ENCODE assay signal across 1 fruit fly cellular context in the genomic region with DNA sequence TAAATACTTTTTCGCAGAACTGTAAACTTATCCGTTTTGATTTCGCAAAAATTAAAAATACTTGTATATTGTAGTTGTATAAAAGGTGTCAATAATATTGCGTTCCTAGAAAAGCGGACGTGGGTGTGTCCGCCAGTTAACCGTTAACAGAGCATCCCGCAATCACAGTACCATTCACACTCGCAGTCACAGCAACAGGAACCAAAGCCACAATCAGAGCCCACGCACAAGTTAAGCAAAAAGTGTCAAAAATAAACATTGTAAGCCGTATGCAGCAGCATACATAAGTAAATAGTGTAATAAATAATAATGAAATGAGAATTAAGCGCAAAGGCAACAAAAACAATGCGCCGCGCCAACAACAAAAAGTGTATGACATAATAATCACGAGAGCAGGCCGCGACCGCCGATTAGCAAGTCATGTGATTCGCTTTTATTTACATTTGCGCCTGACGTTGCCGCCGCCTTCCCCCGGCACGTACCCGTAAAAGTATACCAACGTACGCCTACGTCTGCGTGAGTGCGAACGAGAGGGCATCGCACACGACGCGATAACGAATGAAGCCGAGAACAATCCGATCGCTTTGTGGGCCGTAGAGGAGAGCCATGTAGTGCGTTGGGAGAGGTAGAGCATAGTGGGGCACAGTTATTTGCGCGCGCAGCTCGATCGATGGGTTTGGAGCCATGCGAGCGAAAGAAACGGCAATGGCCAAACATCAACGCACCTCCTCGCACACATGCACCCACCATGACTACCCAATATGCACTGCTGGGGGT.
TF ChIP-seq lines count a peak whose summit lies in the region.

No protein-coding gene starts in this region.

TF ChIP-seq in whole organism, embryonic, 481 proteins besides CTCF, POLR2A, EP300 and RAD21 (continued from another document and continues in another):
- peak; percentile 14 for TF ChIP-seq CG9797 (GFP tag; optimal IDR thresholded peaks at IDR 0.05; lab: Kevin White, UChicago)
- peak; percentile 34 for TF ChIP-seq lbe (GFP tag; optimal IDR thresholded peaks at IDR 0.05; lab: Kevin White, UChicago)
- TF ChIP-seq CG3726 (GFP tag; IDR thresholded peaks at IDR 0.05; lab: Robert Waterston, UW) = no peak
- TF ChIP-seq dysf (GFP tag; IDR thresholded peaks at IDR 0.05; lab: Robert Waterston, UW) = peak; percentile 30; the same call in 1 of the 3 replicates
- peak; percentile 65; the same call in 1 of the 3 replicates for TF ChIP-seq Dbx (GFP tag; IDR thresholded peaks at IDR 0.05; lab: Robert Waterston, UW)
- no peak for TF ChIP-seq CG14667 (GFP tag; IDR thresholded peaks at IDR 0.05; lab: Robert Waterston, UW)
- peak; percentile 28; the same call in 1 of the 2 replicates for TF ChIP-seq HLH3B (GFP tag; IDR thresholded peaks at IDR 0.05; lab: Robert Waterston, UW)
- no peak for TF ChIP-seq eyg (GFP tag; optimal IDR thresholded peaks at IDR 0.05; lab: Kevin White, UChicago)
- TF ChIP-seq Trl (optimal IDR thresholded peaks at IDR 0.05; lab: Kevin White, UChicago) = peak; percentile 43 to 54
- TF ChIP-seq Trl (GFP tag; optimal IDR thresholded peaks at IDR 0.05; lab: Kevin White, UChicago) = no peak
- no peak for TF ChIP-seq CG8765 (GFP tag; IDR thresholded peaks at IDR 0.05; lab: Robert Waterston, UW)
- peak; percentile 24 for TF ChIP-seq CG18476 (GFP tag; optimal IDR thresholded peaks at IDR 0.05; lab: Kevin White, UChicago)
- TF ChIP-seq CG5180 (GFP tag; optimal IDR thresholded peaks at IDR 0.05; lab: Kevin White, UChicago) = peak; percentile 63
- no peak for TF ChIP-seq Oaz (GFP tag; IDR thresholded peaks at IDR 0.05; lab: Robert Waterston, UW)
- peak; percentile 87 for TF ChIP-seq Med (GFP tag; lab: Kevin White, UChicago)
- TF ChIP-seq run (tag; optimal IDR thresholded peaks at IDR 0.05; lab: Kevin White, UChicago) = peak; percentile 32
- peak; percentile 25 for TF ChIP-seq bcd (GFP tag; optimal IDR thresholded peaks at IDR 0.05; lab: Kevin White, UChicago)
- peak; percentile 37; the same call in 1 of the 2 replicates for TF ChIP-seq Ada2b (GFP tag; IDR thresholded peaks at IDR 0.05; lab: Robert Waterston, UW)
- peak; percentile 42; the same call in 1 of the 2 replicates for TF ChIP-seq CG11247 (GFP tag; IDR thresholded peaks at IDR 0.05; lab: Robert Waterston, UW)
- 0 out of 2 replicates have a peak, but pooled peaks have one; percentile 29 for TF ChIP-seq inv (GFP tag; IDR thresholded peaks at IDR 0.05; lab: Robert Waterston, UW; ENCODE audit: partially characterized antibody)
- TF ChIP-seq CG17359 (tag; optimal IDR thresholded peaks at IDR 0.05; lab: Kevin White, UChicago) = peak; percentile 46
- TF ChIP-seq CG4730 (GFP tag; IDR thresholded peaks at IDR 0.05; lab: Robert Waterston, UW) = peak; percentile 23; the same call in 1 of the 2 replicates
- TF ChIP-seq CG12942 (GFP tag; optimal IDR thresholded peaks at IDR 0.05; lab: Kevin White, UChicago) = peak; percentile 1
- TF ChIP-seq ase (GFP tag; IDR thresholded peaks at IDR 0.05; lab: Robert Waterston, UW) = no peak
- TF ChIP-seq seq (GFP tag; IDR thresholded peaks at IDR 0.05; lab: Robert Waterston, UW) = peak; percentile 23; the same call in 1 of the 2 replicates
- TF ChIP-seq Xrp1 (GFP tag; IDR thresholded peaks at IDR 0.05; lab: Robert Waterston, UW) = peak; percentile 13; the same call in 1 of the 2 replicates
- TF ChIP-seq CG6175 (GFP tag; IDR thresholded peaks at IDR 0.05; lab: Robert Waterston, UW) = peak; percentile 92
- TF ChIP-seq fd96Cb (tag; optimal IDR thresholded peaks at IDR 0.05; lab: Kevin White, UChicago) = peak; percentile 16
- TF ChIP-seq Usf (GFP tag; optimal IDR thresholded peaks at IDR 0.05; lab: Kevin White, UChicago) = no peak
- peak; percentile 31 for TF ChIP-seq zfh2 (GFP tag; optimal IDR thresholded peaks at IDR 0.05; lab: Kevin White, UChicago)
- TF ChIP-seq CG15479 (GFP tag; optimal IDR thresholded peaks at IDR 0.05; lab: Kevin White, UChicago) = peak; percentile 64
- peak; percentile 20 for TF ChIP-seq phol (tag; optimal IDR thresholded peaks at IDR 0.05; lab: Kevin White, UChicago)
- TF ChIP-seq prd (optimal IDR thresholded peaks at IDR 0.05; lab: Kevin White, UChicago) = no peak
- TF ChIP-seq prd (GFP tag; IDR thresholded peaks at IDR 0.05; lab: Robert Waterston, UW) = peak; percentile 39; the same call in 1 of the 3 replicates
- TF ChIP-seq CG13287 (GFP tag; IDR thresholded peaks at IDR 0.05; lab: Robert Waterston, UW; ENCODE audit: partially characterized antibody) = peak; percentile 64
- no peak for TF ChIP-seq CG10431 (GFP tag; optimal IDR thresholded peaks at IDR 0.05; lab: Kevin White, UChicago)
- peak; percentile 50; the same call in 2 of the 3 replicates for TF ChIP-seq CG11695 (GFP tag; IDR thresholded peaks at IDR 0.05; lab: Robert Waterston, UW)
- no peak for TF ChIP-seq Spps (tag; optimal IDR thresholded peaks at IDR 0.05; lab: Kevin White, UChicago)
- TF ChIP-seq CG7357 (GFP tag; IDR thresholded peaks at IDR 0.05; lab: Robert Waterston, UW) = no peak
- TF ChIP-seq CG13296 (GFP tag; optimal IDR thresholded peaks at IDR 0.05; lab: Kevin White, UChicago) = peak; percentile 62
- TF ChIP-seq cg (GFP tag; optimal IDR thresholded peaks at IDR 0.05; lab: Kevin White, UChicago) = peak; percentile 60
- no peak for TF ChIP-seq bigmax (GFP tag; optimal IDR thresholded peaks at IDR 0.05; lab: Kevin White, UChicago)
- TF ChIP-seq H2.0 (GFP tag; IDR thresholded peaks at IDR 0.05; lab: Robert Waterston, UW) = peak; percentile 16; the same call in 1 of the 2 replicates
- peak; percentile 51 for TF ChIP-seq zfh1 (GFP tag; IDR thresholded peaks at IDR 0.05; lab: Robert Waterston, UW)
- no peak for TF ChIP-seq eve (GFP tag; optimal IDR thresholded peaks at IDR 0.05; lab: Kevin White, UChicago)
- TF ChIP-seq klu (GFP tag; IDR thresholded peaks at IDR 0.05; lab: Robert Waterston, UW) = peak; percentile 58; the same call in 1 of the 2 replicates
- no peak for TF ChIP-seq CG12104 (GFP tag; optimal IDR thresholded peaks at IDR 0.05; lab: Kevin White, UChicago)
- peak in 1 of 2 experiments; percentile 68 for TF ChIP-seq Hr51 (GFP tag; optimal IDR thresholded peaks at IDR 0.05; lab: Kevin White, UChicago)
- peak; percentile 39 for TF ChIP-seq CG8290 (GFP tag; optimal IDR thresholded peaks at IDR 0.05; lab: Kevin White, UChicago)
- TF ChIP-seq CG8290 (tag; optimal IDR thresholded peaks at IDR 0.05; lab: Kevin White, UChicago) = peak; percentile 10 to 87
- TF ChIP-seq hkb (optimal IDR thresholded peaks at IDR 0.05; lab: Kevin White, UChicago) = no peak
- TF ChIP-seq hkb (GFP tag; IDR thresholded peaks at IDR 0.05; lab: Robert Waterston, UW) = 0 out of 2 replicates have a peak, but pooled peaks have one; percentile 31
- peak; percentile 15 for TF ChIP-seq shn (GFP tag; optimal IDR thresholded peaks at IDR 0.05; lab: Kevin White, UChicago)
- peak; percentile 75 for TF ChIP-seq CrebB (tag; optimal IDR thresholded peaks at IDR 0.05; lab: Kevin White, UChicago)
- no peak for TF ChIP-seq CG9437 (GFP tag; optimal IDR thresholded peaks at IDR 0.05; lab: Kevin White, UChicago)
- TF ChIP-seq CG4328 (GFP tag; optimal IDR thresholded peaks at IDR 0.05; lab: Kevin White, UChicago) = peak; percentile 31
- no peak for TF ChIP-seq chif (GFP tag; optimal IDR thresholded peaks at IDR 0.05; lab: Kevin White, UChicago)
- peak; percentile 87 for TF ChIP-seq kni (GFP tag; optimal IDR thresholded peaks at IDR 0.05; lab: Kevin White, UChicago)
- TF ChIP-seq CG34422 (GFP tag; IDR thresholded peaks at IDR 0.05; lab: Robert Waterston, UW) = peak; percentile 71; the same call in 1 of the 3 replicates
- peak; percentile 92 for TF ChIP-seq Adf1 (GFP tag; IDR thresholded peaks at IDR 0.05; lab: Robert Waterston, UW)
- TF ChIP-seq CG10462 (GFP tag; optimal IDR thresholded peaks at IDR 0.05; lab: Kevin White, UChicago) = peak; percentile 22
- no peak for TF ChIP-seq ac (GFP tag; optimal IDR thresholded peaks at IDR 0.05; lab: Kevin White, UChicago)
- peak; percentile 0 for TF ChIP-seq CG18262 (tag; optimal IDR thresholded peaks at IDR 0.05; lab: Kevin White, UChicago)
- peak; percentile 72 for TF ChIP-seq HmgD (GFP tag; optimal IDR thresholded peaks at IDR 0.05; lab: Kevin White, UChicago)
- TF ChIP-seq Nf-YB (GFP tag; optimal IDR thresholded peaks at IDR 0.05; lab: Kevin White, UChicago) = peak; percentile 46
- peak; percentile 46 for TF ChIP-seq D19B (GFP tag; optimal IDR thresholded peaks at IDR 0.05; lab: Kevin White, UChicago)
- TF ChIP-seq CG12299 (tag; optimal IDR thresholded peaks at IDR 0.05; lab: Kevin White, UChicago) = peak; percentile 35
- TF ChIP-seq pho (GFP tag; optimal IDR thresholded peaks at IDR 0.05; lab: Kevin White, UChicago) = peak; percentile 26
- TF ChIP-seq CG34376 (GFP tag; optimal IDR thresholded peaks at IDR 0.05; lab: Kevin White, UChicago) = peak; percentile 95
- peak; percentile 33 for TF ChIP-seq onecut (GFP tag; IDR thresholded peaks at IDR 0.05; lab: Robert Waterston, UW)
- TF ChIP-seq tgo (GFP tag; IDR thresholded peaks at IDR 0.05; lab: Robert Waterston, UW) = peak; percentile 29; the same call in 2 of the 3 replicates
- no peak for TF ChIP-seq corto (GFP tag; optimal IDR thresholded peaks at IDR 0.05; lab: Kevin White, UChicago)
- no peak for TF ChIP-seq pan (optimal IDR thresholded peaks at IDR 0.05; lab: Kevin White, UChicago)
- peak in 1 of 2 experiments; percentile 25 for TF ChIP-seq pan (GFP tag; optimal IDR thresholded peaks at IDR 0.05 in 1 of 2, IDR thresholded peaks at IDR 0.05 in 1 of 2)
- peak; percentile 22 for TF ChIP-seq CG9817 (tag; optimal IDR thresholded peaks at IDR 0.05; lab: Kevin White, UChicago)
- TF ChIP-seq fd64A (GFP tag; optimal IDR thresholded peaks at IDR 0.05; lab: Kevin White, UChicago) = peak; percentile 43
- TF ChIP-seq CG13894 (tag; optimal IDR thresholded peaks at IDR 0.05; lab: Kevin White, UChicago) = peak; percentile 87
- peak; percentile 51; the same call in 1 of the 3 replicates for TF ChIP-seq CG34224 (GFP tag; IDR thresholded peaks at IDR 0.05; lab: Robert Waterston, UW; ENCODE audit: partially characterized antibody)
- 0 out of 2 replicates have a peak, but pooled peaks have one; percentile 33 for TF ChIP-seq gsb (GFP tag; IDR thresholded peaks at IDR 0.05; lab: Robert Waterston, UW)
- TF ChIP-seq salm (tag; optimal IDR thresholded peaks at IDR 0.05; lab: Kevin White, UChicago) = peak; percentile 19
- TF ChIP-seq PHDP (tag; optimal IDR thresholded peaks at IDR 0.05; lab: Kevin White, UChicago) = peak; percentile 33
- TF ChIP-seq CG1832 (GFP tag; optimal IDR thresholded peaks at IDR 0.05; lab: Kevin White, UChicago) = peak; percentile 88
- TF ChIP-seq CG9932 (GFP tag; IDR thresholded peaks at IDR 0.05; lab: Robert Waterston, UW) = peak; percentile 31
- peak; percentile 41 for TF ChIP-seq Sox100B (GFP tag; optimal IDR thresholded peaks at IDR 0.05; lab: Kevin White, UChicago)
- peak; percentile 89 for TF ChIP-seq GATAe (GFP tag; conservative IDR thresholded peaks at IDR 0.05; lab: Robert Waterston, UW)
- peak; percentile 19 for TF ChIP-seq CG12155 (GFP tag; optimal IDR thresholded peaks at IDR 0.05; lab: Kevin White, UChicago)
- peak; percentile 37 for TF ChIP-seq CG13424 (tag; optimal IDR thresholded peaks at IDR 0.05; lab: Kevin White, UChicago)
- peak; percentile 60 for TF ChIP-seq CG7839 (tag; optimal IDR thresholded peaks at IDR 0.05; lab: Kevin White, UChicago)
- TF ChIP-seq CG2199 (GFP tag; IDR thresholded peaks at IDR 0.05; lab: Robert Waterston, UW) = peak; percentile 72; the same call in 1 of the 3 replicates
- TF ChIP-seq Jarid2 (GFP tag; optimal IDR thresholded peaks at IDR 0.05; lab: Kevin White, UChicago) = peak; percentile 25
- peak; percentile 64 for TF ChIP-seq Nf-YC (tag; optimal IDR thresholded peaks at IDR 0.05; lab: Kevin White, UChicago)
- TF ChIP-seq CG11085 (GFP tag; IDR thresholded peaks at IDR 0.05; lab: Robert Waterston, UW) = 0 out of 2 replicates have a peak, but pooled peaks have one; percentile 8
- no peak for TF ChIP-seq ap (GFP tag; IDR thresholded peaks at IDR 0.05; lab: Robert Waterston, UW)
- TF ChIP-seq HLH54F (GFP tag; optimal IDR thresholded peaks at IDR 0.05; lab: Kevin White, UChicago) = peak; percentile 54
- 0 out of 4 replicates have a peak, but pooled peaks have one; percentile 31 for TF ChIP-seq Dll (GFP tag; IDR thresholded peaks at IDR 0.05; lab: Robert Waterston, UW; ENCODE audit: partially characterized antibody)
- peak; percentile 58 for TF ChIP-seq ATbp (GFP tag; optimal IDR thresholded peaks at IDR 0.05; lab: Kevin White, UChicago)
- TF ChIP-seq CG14014 (GFP tag; IDR thresholded peaks at IDR 0.05; lab: Robert Waterston, UW) = peak; percentile 14; the same call in 1 of the 2 replicates
- TF ChIP-seq amos (GFP tag; IDR thresholded peaks at IDR 0.05; lab: Robert Waterston, UW; ENCODE audit: partially characterized antibody) = peak; percentile 31; the same call in 1 of the 2 replicates
- TF ChIP-seq aop (GFP tag; IDR thresholded peaks at IDR 0.05; lab: Robert Waterston, UW) = no peak
- TF ChIP-seq CG17361 (GFP tag; IDR thresholded peaks at IDR 0.05; lab: Robert Waterston, UW) = peak; percentile 27; the same call in 1 of the 3 replicates
- TF ChIP-seq scrt (GFP tag; optimal IDR thresholded peaks at IDR 0.05; lab: Kevin White, UChicago) = peak; percentile 50
- peak; percentile 39 for TF ChIP-seq CG2678 (tag; optimal IDR thresholded peaks at IDR 0.05; lab: Kevin White, UChicago)
- no peak for TF ChIP-seq Elba2 (GFP tag; optimal IDR thresholded peaks at IDR 0.05; lab: Kevin White, UChicago)
- peak; percentile 27 for TF ChIP-seq NfI (GFP tag; optimal IDR thresholded peaks at IDR 0.05; lab: Kevin White, UChicago)
- peak; percentile 49 for TF ChIP-seq gro (GFP tag; optimal IDR thresholded peaks at IDR 0.05; lab: Kevin White, UChicago)
- no peak for TF ChIP-seq Lhr (GFP tag; optimal IDR thresholded peaks at IDR 0.05; lab: Kevin White, UChicago)
- TF ChIP-seq CG15073 (GFP tag; optimal IDR thresholded peaks at IDR 0.05; lab: Kevin White, UChicago) = no peak
- TF ChIP-seq CG14710 (tag; optimal IDR thresholded peaks at IDR 0.05; lab: Kevin White, UChicago) = no peak
- TF ChIP-seq crol (GFP tag; IDR thresholded peaks at IDR 0.05; lab: Robert Waterston, UW) = peak; percentile 100
- TF ChIP-seq Drgx (GFP tag; IDR thresholded peaks at IDR 0.05; lab: Robert Waterston, UW) = peak; percentile 46; the same call in 1 of the 2 replicates
- no peak for TF ChIP-seq CG32772 (GFP tag; IDR thresholded peaks at IDR 0.05; lab: Robert Waterston, UW)
- TF ChIP-seq CG1603 (tag; optimal IDR thresholded peaks at IDR 0.05; lab: Kevin White, UChicago) = peak; percentile 34
- TF ChIP-seq ewg (GFP tag; optimal IDR thresholded peaks at IDR 0.05; lab: Kevin White, UChicago) = no peak
- peak; percentile 99 for TF ChIP-seq sug (tag; optimal IDR thresholded peaks at IDR 0.05; lab: Kevin White, UChicago)
- TF ChIP-seq knrl (GFP tag; IDR thresholded peaks at IDR 0.05; lab: Robert Waterston, UW; ENCODE audit: partially characterized antibody) = no peak
- TF ChIP-seq Hsf (GFP tag; optimal IDR thresholded peaks at IDR 0.05; lab: Kevin White, UChicago) = peak; percentile 0
- TF ChIP-seq CG16815 (GFP tag; optimal IDR thresholded peaks at IDR 0.05; lab: Kevin White, UChicago) = no peak
